Fruit fly (Drosophila melanogaster): ENCODE measurements around the gene CG4678.

The CG4678 gene

dm6 chrX:16718169-16718723 is 22.3 kb downstream of the CG4678 start:
- TF ChIP-seq CG15710 (tag; optimal IDR thresholded peaks at IDR 0.05) (no peak), D1 (tag; optimal IDR thresholded peaks at IDR 0.05) (no peak)

DNA sequence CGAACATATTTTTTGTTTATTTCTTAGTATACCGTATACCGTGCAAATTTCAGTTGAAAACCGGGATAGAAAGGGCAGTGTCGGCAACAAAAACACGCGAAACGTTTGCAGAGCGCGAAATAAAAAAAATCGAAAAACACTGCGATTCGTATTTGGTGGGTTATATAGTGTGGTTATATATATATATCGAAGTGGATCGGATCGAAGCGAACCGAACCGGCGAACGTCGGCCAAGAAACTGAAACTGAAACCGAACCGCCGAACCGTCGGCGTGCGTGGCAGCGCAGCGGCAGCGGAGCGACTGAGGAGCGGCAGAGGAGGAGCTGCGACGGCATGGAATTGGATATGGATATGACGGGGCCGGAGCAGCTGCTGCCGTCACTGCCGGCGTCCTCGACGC is 25.2 kb downstream of the CG4678 start, which contains the start of the genes CG32572 and CG34325:
TSS of gene CG32572 (plus strand) at position 16 of the 400 bp plus-strand sequence.
TSS of gene CG34325 (minus strand) at position 244 of the 400 bp plus-strand sequence.
- TF ChIP-seq EcR (GFP tag; optimal IDR thresholded peaks at IDR 0.05), result no peak
- no peak for TF ChIP-seq CG15710 (tag; optimal IDR thresholded peaks at IDR 0.05)
- no peak for TF ChIP-seq CG9948 (tag; optimal IDR thresholded peaks at IDR 0.05)
- TF ChIP-seq CG14655 (GFP tag; optimal IDR thresholded peaks at IDR 0.05), result no peak
- no peak for TF ChIP-seq Pif1A (GFP tag; optimal IDR thresholded peaks at IDR 0.05)
- TF ChIP-seq CG32121 (GFP tag; IDR thresholded peaks at IDR 0.05), result no peak
- TF ChIP-seq CG4496 (GFP tag; IDR thresholded peaks at IDR 0.05), result no peak
- TF ChIP-seq CG34367 (tag; optimal IDR thresholded peaks at IDR 0.05), result no peak
- TF ChIP-seq Pif1B (GFP tag; optimal IDR thresholded peaks at IDR 0.05), result no peak
- no peak for TF ChIP-seq CG17806 (tag; optimal IDR thresholded peaks at IDR 0.05)
- TF ChIP-seq CG8301 (tag; optimal IDR thresholded peaks at IDR 0.05), result no peak
- TF ChIP-seq fd96Ca (GFP tag; IDR thresholded peaks at IDR 0.05), result no peak
- TF ChIP-seq Snoo (tag; optimal IDR thresholded peaks at IDR 0.05), result no peak

DNA sequence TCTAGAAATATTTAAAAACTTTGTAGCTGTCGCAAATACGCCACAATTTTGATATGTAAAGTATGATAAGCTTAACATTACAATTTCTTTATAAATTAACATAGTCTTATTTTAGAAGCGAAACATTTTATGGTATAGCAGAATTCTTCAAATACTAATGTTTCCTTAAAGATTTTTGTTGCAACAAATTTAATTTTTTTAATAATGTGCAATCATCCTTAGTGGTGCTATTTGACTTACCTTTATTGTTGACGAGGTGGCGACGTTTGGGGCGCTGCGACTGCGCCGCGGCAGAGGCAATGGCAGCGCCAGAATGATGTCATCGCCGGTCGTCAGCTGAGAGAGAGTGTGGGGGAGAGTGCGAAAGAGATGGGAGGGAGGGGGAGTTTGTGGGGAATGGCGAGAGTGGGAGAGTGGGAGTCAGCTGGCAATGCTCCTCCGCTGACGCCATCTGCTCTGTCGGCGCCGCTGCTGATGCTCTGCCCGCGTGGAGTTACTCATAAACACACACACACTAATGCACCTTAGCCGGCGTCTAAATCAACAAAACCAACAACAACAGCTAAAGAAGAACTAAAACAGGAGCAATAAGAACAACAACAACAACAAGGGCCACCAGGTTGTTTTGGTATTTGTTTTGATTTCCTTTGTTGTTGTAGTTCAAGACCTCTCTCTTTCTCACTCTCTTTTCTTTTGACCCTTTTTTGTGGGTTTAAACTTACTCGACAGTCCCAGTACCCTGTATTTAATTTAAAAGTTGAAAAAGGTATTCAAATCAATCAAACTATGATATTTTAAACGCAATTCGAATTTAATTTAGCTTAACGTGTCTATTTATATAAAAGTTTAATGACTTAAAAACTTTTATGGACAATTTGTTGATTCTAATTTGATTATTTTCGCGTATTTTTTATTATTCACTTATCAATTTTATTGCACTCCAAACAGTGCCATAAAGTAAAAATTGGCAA is 27.6 kb downstream of the CG4678 start:
- TF ChIP-seq Ets98B (GFP tag; IDR thresholded peaks at IDR 0.05) (peak; percentile 43; the same call in 1 of the 2 replicates), CG9948 (tag; optimal IDR thresholded peaks at IDR 0.05) (peak; percentile 68), Snoo (tag; optimal IDR thresholded peaks at IDR 0.05) (peak; percentile 65), gl (tag; optimal IDR thresholded peaks at IDR 0.05) (peak; percentile 92), rn (GFP tag; IDR thresholded peaks at IDR 0.05) (peak; percentile 8; the same call in 1 of the 2 replicates), CG17806 (tag; optimal IDR thresholded peaks at IDR 0.05) (peak; percentile 60), CG34367 (tag; optimal IDR thresholded peaks at IDR 0.05) (peak; percentile 81), Pif1A (GFP tag; optimal IDR thresholded peaks at IDR 0.05) (no peak), CG14655 (GFP tag; optimal IDR thresholded peaks at IDR 0.05) (peak; percentile 53), CG4496 (GFP tag; IDR thresholded peaks at IDR 0.05) (peak; percentile 57), Pif1B (GFP tag; optimal IDR thresholded peaks at IDR 0.05) (no peak), EcR (GFP tag; optimal IDR thresholded peaks at IDR 0.05) (peak; percentile 70), fd96Ca (GFP tag; IDR thresholded peaks at IDR 0.05) (0 out of 3 replicates have a peak, but pooled peaks have one; percentile 42), CG12605 (GFP tag; IDR thresholded peaks at IDR 0.05) (peak; percentile 31; the same call in 1 of the 2 replicates), D1 (tag; optimal IDR thresholded peaks at IDR 0.05) (no peak), CG13204 (GFP tag; optimal IDR thresholded peaks at IDR 0.05) (peak; percentile 82), CG32121 (GFP tag; IDR thresholded peaks at IDR 0.05) (peak; percentile 67), CG8159 (tag; optimal IDR thresholded peaks at IDR 0.05) (peak; percentile 64), CG15710 (tag; optimal IDR thresholded peaks at IDR 0.05) (peak; percentile 51), CG8301 (tag; optimal IDR thresholded peaks at IDR 0.05) (peak; percentile 46), CG10348 (GFP tag; IDR thresholded peaks at IDR 0.05) (peak; percentile 22; the same call in 1 of the 2 replicates)

- TF ChIP-seq EcR (GFP tag; optimal IDR thresholded peaks at IDR 0.05), result no peak
- TF ChIP-seq CG12605 (GFP tag; IDR thresholded peaks at IDR 0.05), result no peak
- TF ChIP-seq CG10348 (GFP tag; IDR thresholded peaks at IDR 0.05), result no peak
These were observed 28.6 kb downstream of the CG4678 start for dm6 chrX:16724544-16724943.

dm6 chrX:16730791-16731190 is 34.9 kb downstream of the CG4678 start, which contains the start of gene TwdlX:
TwdlX (plus strand) TSS chrX:16731091.
- TF ChIP-seq CG9948 (tag; optimal IDR thresholded peaks at IDR 0.05) (no peak), CG10348 (GFP tag; IDR thresholded peaks at IDR 0.05) (no peak), CG17806 (tag; optimal IDR thresholded peaks at IDR 0.05) (no peak), Snoo (tag; optimal IDR thresholded peaks at IDR 0.05) (no peak), CG12605 (GFP tag; IDR thresholded peaks at IDR 0.05) (no peak), CG13204 (GFP tag; optimal IDR thresholded peaks at IDR 0.05) (no peak), Pif1A (GFP tag; optimal IDR thresholded peaks at IDR 0.05) (no peak), fd96Ca (GFP tag; IDR thresholded peaks at IDR 0.05) (no peak), CG4496 (GFP tag; IDR thresholded peaks at IDR 0.05) (no peak), CG14655 (GFP tag; optimal IDR thresholded peaks at IDR 0.05) (no peak), CG8159 (tag; optimal IDR thresholded peaks at IDR 0.05) (no peak), rn (GFP tag; IDR thresholded peaks at IDR 0.05) (no peak), CG34367 (tag; optimal IDR thresholded peaks at IDR 0.05) (no peak), gl (tag; optimal IDR thresholded peaks at IDR 0.05) (no peak), D1 (tag; optimal IDR thresholded peaks at IDR 0.05) (no peak), Pif1B (GFP tag; optimal IDR thresholded peaks at IDR 0.05) (no peak), CG15710 (tag; optimal IDR thresholded peaks at IDR 0.05) (no peak)

DNA sequence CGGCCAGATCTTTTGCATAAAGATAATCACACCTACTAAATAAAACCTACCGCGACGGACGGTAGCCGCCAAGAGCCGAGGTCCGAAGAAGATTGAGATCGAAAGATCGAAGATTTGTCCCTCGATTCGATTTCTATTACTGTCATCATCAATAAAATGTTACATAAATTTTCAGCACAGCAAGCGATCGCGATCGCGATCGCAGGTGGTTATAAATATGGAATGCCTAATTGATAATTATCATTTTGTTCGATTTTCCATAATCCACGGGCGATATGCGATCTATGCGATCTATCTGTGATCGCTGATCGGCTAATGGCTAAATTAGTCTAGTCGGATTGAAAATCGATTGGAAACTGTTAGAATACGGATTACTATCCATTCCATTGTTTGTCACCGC is 37.3 kb downstream of the CG4678 start:
- TF ChIP-seq gl (tag; optimal IDR thresholded peaks at IDR 0.05) (no peak), CG17806 (tag; optimal IDR thresholded peaks at IDR 0.05) (no peak), CG32121 (GFP tag; IDR thresholded peaks at IDR 0.05) (no peak), CG9948 (tag; optimal IDR thresholded peaks at IDR 0.05) (no peak), Snoo (tag; optimal IDR thresholded peaks at IDR 0.05) (no peak), CG8159 (tag; optimal IDR thresholded peaks at IDR 0.05) (no peak), CG15710 (tag; optimal IDR thresholded peaks at IDR 0.05) (no peak), CG13204 (GFP tag; optimal IDR thresholded peaks at IDR 0.05) (no peak), CG34367 (tag; optimal IDR thresholded peaks at IDR 0.05) (no peak), fd96Ca (GFP tag; IDR thresholded peaks at IDR 0.05) (no peak), CG10348 (GFP tag; IDR thresholded peaks at IDR 0.05) (no peak), CG12605 (GFP tag; IDR thresholded peaks at IDR 0.05) (no peak), CG14655 (GFP tag; optimal IDR thresholded peaks at IDR 0.05) (no peak)
